Worm (Caenorhabditis elegans): ENCODE data around the gene E02H1.5.

The E02H1.5 gene

ce11 chrII:9560895-9561294 is 34.1 kb upstream of the E02H1.5 start:
- TF ChIP-seq cog-1 (tag; optimal IDR thresholded peaks at IDR 0.05) (no peak), flt-1 (GFP tag; IDR thresholded peaks at IDR 0.05) (no peak), ztf-29 (GFP tag; IDR thresholded peaks at IDR 0.05) (no peak), med-1 (GFP tag; optimal IDR thresholded peaks at IDR 0.05; ENCODE audit: insufficient read depth) (no peak), ref-1 (GFP tag; conservative IDR thresholded peaks at IDR 0.05) (no peak), tab-1 (GFP tag; IDR thresholded peaks at IDR 0.05) (no peak), klf-2 (GFP tag; conservative IDR thresholded peaks at IDR 0.05) (no peak), ztf-23 (GFP tag; IDR thresholded peaks at IDR 0.05) (no peak), T22C8.4 (GFP tag; IDR thresholded peaks at IDR 0.05) (no peak)

- TF ChIP-seq flt-1 (GFP tag; IDR thresholded peaks at IDR 0.05) = peak; percentile 97
- peak; percentile 83 for TF ChIP-seq ztf-29 (GFP tag; IDR thresholded peaks at IDR 0.05)
- TF ChIP-seq T22C8.4 (GFP tag; IDR thresholded peaks at IDR 0.05) = peak; percentile 89
- TF ChIP-seq ref-1 (GFP tag; conservative IDR thresholded peaks at IDR 0.05) = peak; percentile 93
- TF ChIP-seq cog-1 (tag; optimal IDR thresholded peaks at IDR 0.05) = peak; percentile 61
- TF ChIP-seq klf-2 (GFP tag; conservative IDR thresholded peaks at IDR 0.05) = peak; percentile 83
- peak; percentile 47 for TF ChIP-seq med-1 (GFP tag; optimal IDR thresholded peaks at IDR 0.05; ENCODE audit: insufficient read depth)
- peak; percentile 97 for TF ChIP-seq tab-1 (GFP tag; IDR thresholded peaks at IDR 0.05)
- peak; percentile 92 for TF ChIP-seq ztf-23 (GFP tag; IDR thresholded peaks at IDR 0.05)
Measured at ce11 chrII:9566045-9566444, 29.0 kb upstream of the E02H1.5 start.

DNA sequence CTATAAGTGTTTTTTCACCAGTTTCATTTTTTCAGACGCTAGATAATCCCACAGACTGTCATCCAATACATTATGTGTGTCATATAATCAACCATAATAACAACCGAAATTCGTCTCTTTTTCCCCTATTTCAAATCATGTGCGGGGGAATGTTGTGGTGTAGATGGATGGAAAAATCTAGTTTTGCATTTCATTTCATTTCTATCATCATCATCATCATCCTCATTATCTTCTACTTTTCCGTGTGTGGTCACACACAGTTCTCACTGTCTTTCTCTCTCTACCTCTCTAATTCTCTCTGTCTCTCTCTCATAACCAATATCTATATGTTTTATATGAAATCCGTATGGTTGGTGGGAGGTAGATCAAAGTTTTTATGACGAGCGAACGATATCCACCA is 21.6 kb upstream of the E02H1.5 start:
- no peak for TF ChIP-seq flt-1 (GFP tag; IDR thresholded peaks at IDR 0.05)
- TF ChIP-seq ref-1 (GFP tag; conservative IDR thresholded peaks at IDR 0.05) = no peak
- no peak for TF ChIP-seq klf-2 (GFP tag; conservative IDR thresholded peaks at IDR 0.05)
- TF ChIP-seq med-1 (GFP tag; optimal IDR thresholded peaks at IDR 0.05; ENCODE audit: insufficient read depth) = no peak
- no peak for TF ChIP-seq cog-1 (tag; optimal IDR thresholded peaks at IDR 0.05)
- TF ChIP-seq ztf-23 (GFP tag; IDR thresholded peaks at IDR 0.05) = no peak
- no peak for TF ChIP-seq tab-1 (GFP tag; IDR thresholded peaks at IDR 0.05)
- no peak for TF ChIP-seq ztf-29 (GFP tag; IDR thresholded peaks at IDR 0.05)
- TF ChIP-seq T22C8.4 (GFP tag; IDR thresholded peaks at IDR 0.05) = no peak

DNA sequence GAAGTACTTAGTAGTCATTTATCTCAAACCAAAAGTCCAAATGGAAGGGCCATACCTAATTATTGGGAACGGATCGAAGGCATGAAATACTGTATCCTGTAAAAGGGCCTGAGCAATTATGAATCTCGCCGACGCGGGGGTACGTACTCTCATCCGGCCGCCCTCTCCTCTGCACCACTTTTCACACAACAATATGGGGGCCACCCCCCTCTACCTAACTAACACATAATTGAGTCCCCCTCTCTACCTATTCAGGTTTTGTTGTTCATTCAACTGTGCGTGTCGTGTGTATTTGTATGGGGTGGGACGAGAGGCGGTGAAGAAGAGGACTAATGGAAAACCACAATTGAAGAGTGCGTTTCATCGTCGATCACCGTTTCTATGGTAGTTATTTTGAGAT is 20.6 kb upstream of the E02H1.5 start:
- no peak for TF ChIP-seq T22C8.4 (GFP tag; IDR thresholded peaks at IDR 0.05)
- no peak for TF ChIP-seq tab-1 (GFP tag; IDR thresholded peaks at IDR 0.05)

ce11 chrII:9575670-9576069 is 19.4 kb upstream of the E02H1.5 start, which contains the start of gene exc-7:
Gene exc-7, plus strand, starts transcription at chrII:9575970.
- TF ChIP-seq T22C8.4 (GFP tag; IDR thresholded peaks at IDR 0.05) (no peak), ztf-29 (GFP tag; IDR thresholded peaks at IDR 0.05) (no peak), ref-1 (GFP tag; conservative IDR thresholded peaks at IDR 0.05) (no peak), tab-1 (GFP tag; IDR thresholded peaks at IDR 0.05) (no peak), klf-2 (GFP tag; conservative IDR thresholded peaks at IDR 0.05) (no peak), ztf-23 (GFP tag; IDR thresholded peaks at IDR 0.05) (no peak), flt-1 (GFP tag; IDR thresholded peaks at IDR 0.05) (no peak), cog-1 (tag; optimal IDR thresholded peaks at IDR 0.05) (no peak), med-1 (GFP tag; optimal IDR thresholded peaks at IDR 0.05; ENCODE audit: insufficient read depth) (no peak)

DNA sequence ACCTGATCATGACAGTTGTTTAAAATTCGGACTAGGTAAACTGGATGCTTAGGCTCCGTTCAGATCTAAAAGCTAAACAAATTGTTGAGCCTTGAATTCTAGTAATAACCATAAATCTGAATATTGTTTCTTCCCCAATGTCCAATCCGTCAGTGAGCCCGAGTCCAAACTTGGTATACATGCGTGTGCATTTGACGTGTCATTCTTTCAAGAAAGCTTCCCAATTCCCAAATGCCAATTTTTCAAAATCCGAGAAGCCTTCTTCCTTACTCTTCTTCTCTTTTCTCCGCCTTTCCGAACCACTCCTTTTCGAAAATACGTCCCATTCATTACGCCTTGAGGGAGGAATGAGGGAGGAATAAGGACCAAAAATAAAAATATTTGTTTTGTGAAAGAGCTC is 18.3 kb upstream of the E02H1.5 start:
- TF ChIP-seq T22C8.4 (GFP tag; IDR thresholded peaks at IDR 0.05) (no peak), klf-2 (GFP tag; conservative IDR thresholded peaks at IDR 0.05) (no peak), ztf-23 (GFP tag; IDR thresholded peaks at IDR 0.05) (no peak), med-1 (GFP tag; optimal IDR thresholded peaks at IDR 0.05; ENCODE audit: insufficient read depth) (no peak), ztf-29 (GFP tag; IDR thresholded peaks at IDR 0.05) (no peak), flt-1 (GFP tag; IDR thresholded peaks at IDR 0.05) (no peak)

- TF ChIP-seq T22C8.4 (GFP tag; IDR thresholded peaks at IDR 0.05) (no peak), klf-2 (GFP tag; conservative IDR thresholded peaks at IDR 0.05) (no peak), ztf-29 (GFP tag; IDR thresholded peaks at IDR 0.05) (no peak), ref-1 (GFP tag; conservative IDR thresholded peaks at IDR 0.05) (no peak), med-1 (GFP tag; optimal IDR thresholded peaks at IDR 0.05; ENCODE audit: insufficient read depth) (no peak), flt-1 (GFP tag; IDR thresholded peaks at IDR 0.05) (no peak), ztf-23 (GFP tag; IDR thresholded peaks at IDR 0.05) (no peak), cog-1 (tag; optimal IDR thresholded peaks at IDR 0.05) (no peak), tab-1 (GFP tag; IDR thresholded peaks at IDR 0.05) (no peak)
Measured at ce11 chrII:9577630-9578029, 17.4 kb upstream of the E02H1.5 start.

- TF ChIP-seq flt-1 (GFP tag; IDR thresholded peaks at IDR 0.05) (no peak), klf-2 (GFP tag; conservative IDR thresholded peaks at IDR 0.05) (no peak), cog-1 (tag; optimal IDR thresholded peaks at IDR 0.05) (no peak), med-1 (GFP tag; optimal IDR thresholded peaks at IDR 0.05; ENCODE audit: insufficient read depth) (no peak), tab-1 (GFP tag; IDR thresholded peaks at IDR 0.05) (no peak), ref-1 (GFP tag; conservative IDR thresholded peaks at IDR 0.05) (no peak), T22C8.4 (GFP tag; IDR thresholded peaks at IDR 0.05) (no peak), ztf-29 (GFP tag; IDR thresholded peaks at IDR 0.05) (no peak), ztf-23 (GFP tag; IDR thresholded peaks at IDR 0.05) (no peak)
Measured at ce11 chrII:9583461-9583860, 11.6 kb upstream of the E02H1.5 start, which contains the start of gene wee-1.1. Gene wee-1.1, minus strand, starts transcription at chrII:9583561.

DNA sequence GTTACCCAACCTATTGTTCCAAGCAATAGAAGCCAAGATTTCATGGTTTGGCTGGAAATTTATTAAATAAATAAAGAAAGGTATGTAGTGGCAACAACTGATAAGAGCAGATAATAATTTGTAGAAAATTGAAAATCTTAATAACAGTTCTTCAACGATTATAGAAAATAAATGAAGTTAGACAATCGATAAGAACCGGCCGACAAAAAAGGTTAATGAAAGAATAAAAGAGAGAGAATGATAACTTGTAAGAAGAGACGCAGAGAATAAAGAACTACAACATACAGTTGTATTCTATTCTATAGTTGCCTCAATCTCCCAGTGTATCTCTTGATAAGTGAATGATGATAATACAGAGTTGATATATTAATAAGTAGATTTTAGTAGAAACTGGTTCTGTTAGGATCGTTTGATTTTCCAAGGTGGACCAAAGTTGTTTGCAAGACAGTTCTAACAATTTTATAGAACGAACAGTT is 8.3 kb upstream of the E02H1.5 start, which contains the start of gene ugt-58:
Gene ugt-58, minus strand, starts transcription at position 51 of the 476 bp plus-strand sequence.
- TF ChIP-seq med-1 (GFP tag; optimal IDR thresholded peaks at IDR 0.05; ENCODE audit: insufficient read depth) (no peak), cog-1 (tag; optimal IDR thresholded peaks at IDR 0.05) (no peak), tab-1 (GFP tag; IDR thresholded peaks at IDR 0.05) (no peak), ztf-23 (GFP tag; IDR thresholded peaks at IDR 0.05) (no peak)

DNA sequence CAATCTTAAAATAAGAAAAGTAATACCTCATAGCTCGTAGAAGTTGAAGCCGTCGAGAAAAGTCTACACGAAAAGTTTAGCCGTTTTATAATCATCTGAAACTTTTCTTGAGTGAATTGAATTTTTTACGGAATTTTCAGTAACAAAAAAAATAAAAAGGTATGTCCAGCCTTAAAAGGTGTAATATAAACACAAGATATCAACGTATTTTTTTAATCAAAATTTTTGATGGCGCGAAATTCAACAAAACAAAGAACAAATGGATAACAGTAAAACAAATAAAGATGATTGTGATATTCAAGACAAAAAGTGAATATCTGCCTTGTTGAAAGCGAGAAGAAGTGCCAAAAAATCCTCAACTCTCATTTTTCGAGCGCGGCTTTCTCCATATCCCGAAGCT is 5.4 kb upstream of the E02H1.5 start, which contains the start of gene eral-1:
Gene eral-1, minus strand, starts transcription at position 101 of the 400 bp plus-strand sequence.
- TF ChIP-seq ref-1 (GFP tag; conservative IDR thresholded peaks at IDR 0.05) = no peak
- TF ChIP-seq tab-1 (GFP tag; IDR thresholded peaks at IDR 0.05) = no peak
- no peak for TF ChIP-seq cog-1 (tag; optimal IDR thresholded peaks at IDR 0.05)
- TF ChIP-seq ztf-23 (GFP tag; IDR thresholded peaks at IDR 0.05) = no peak
- TF ChIP-seq T22C8.4 (GFP tag; IDR thresholded peaks at IDR 0.05) = no peak
- no peak for TF ChIP-seq klf-2 (GFP tag; conservative IDR thresholded peaks at IDR 0.05)
- no peak for TF ChIP-seq med-1 (GFP tag; optimal IDR thresholded peaks at IDR 0.05; ENCODE audit: insufficient read depth)
- TF ChIP-seq flt-1 (GFP tag; IDR thresholded peaks at IDR 0.05) = no peak
- no peak for TF ChIP-seq ztf-29 (GFP tag; IDR thresholded peaks at IDR 0.05)
